Worm (Caenorhabditis elegans): ENCODE measurements around the gene srh-145.
A peak's percentile ranks its signal among the peaks of the same experiment; 100 is the strongest.

The srh-145 gene

DNA sequence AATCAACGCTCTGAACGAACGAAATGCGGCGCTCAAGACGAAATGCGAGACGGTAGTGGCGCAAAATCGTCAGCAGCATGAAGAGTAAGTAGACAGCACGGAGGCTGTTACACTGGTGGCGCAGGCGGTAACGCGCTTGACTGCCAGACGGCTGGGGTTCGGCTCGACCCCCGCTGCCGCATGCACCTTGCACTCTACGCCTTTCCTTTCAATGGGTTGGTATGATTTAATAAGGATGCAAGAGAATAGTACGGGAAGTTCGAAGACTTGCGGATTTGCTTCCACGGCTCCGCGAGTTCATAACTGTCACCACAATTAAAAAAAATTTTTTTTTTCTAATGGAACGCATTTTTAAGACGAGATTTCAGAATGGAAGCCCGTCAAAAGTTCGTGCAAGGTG lies 40.5 kb upstream of the srh-145 start (continued):
- TF ChIP-seq daf-16 (GFP tag; optimal IDR thresholded peaks at IDR 0.05) (peak; percentile 37 to 88), daf-16 (tag; optimal IDR thresholded peaks at IDR 0.05) (no peak), pha-4 (GFP tag; IDR thresholded peaks at IDR 0.05) (peak; percentile 90), pha-4 (tag; optimal IDR thresholded peaks at IDR 0.05) (no peak)

DNA sequence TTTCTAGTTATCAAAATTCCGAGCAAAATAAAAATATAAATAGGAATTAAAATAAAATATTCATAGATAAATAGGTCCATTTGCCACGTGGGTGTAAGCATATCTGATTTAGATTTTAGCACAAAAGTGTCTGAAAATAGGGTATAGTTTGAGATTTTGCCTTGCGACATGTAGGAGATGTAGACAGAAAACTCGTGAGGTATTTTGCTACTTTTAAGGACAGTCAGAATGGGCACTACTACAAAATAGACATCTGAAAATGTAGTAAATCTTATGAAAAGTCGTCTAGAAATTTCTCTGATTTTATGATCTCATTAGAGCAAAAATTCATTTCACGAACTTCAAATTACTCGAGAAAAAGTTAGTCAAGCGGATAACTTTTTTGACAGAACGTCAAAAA lies 35.8 kb upstream of the srh-145 start, which contains the start of gene srv-34:
TSS of gene srv-34 (minus strand) at position 101 of the 400 bp plus-strand sequence.
- no peak for TF ChIP-seq hmg-1.1 (GFP tag; IDR thresholded peaks at IDR 0.05)
- no peak for TF ChIP-seq pqm-1 (tag; optimal IDR thresholded peaks at IDR 0.05)
- TF ChIP-seq unc-62 (GFP tag; optimal IDR thresholded peaks at IDR 0.05 in 1 of 2), result peak in 1 of 2 experiments; percentile 62
- no peak for TF ChIP-seq unc-62 (tag; optimal IDR thresholded peaks at IDR 0.05)

DNA sequence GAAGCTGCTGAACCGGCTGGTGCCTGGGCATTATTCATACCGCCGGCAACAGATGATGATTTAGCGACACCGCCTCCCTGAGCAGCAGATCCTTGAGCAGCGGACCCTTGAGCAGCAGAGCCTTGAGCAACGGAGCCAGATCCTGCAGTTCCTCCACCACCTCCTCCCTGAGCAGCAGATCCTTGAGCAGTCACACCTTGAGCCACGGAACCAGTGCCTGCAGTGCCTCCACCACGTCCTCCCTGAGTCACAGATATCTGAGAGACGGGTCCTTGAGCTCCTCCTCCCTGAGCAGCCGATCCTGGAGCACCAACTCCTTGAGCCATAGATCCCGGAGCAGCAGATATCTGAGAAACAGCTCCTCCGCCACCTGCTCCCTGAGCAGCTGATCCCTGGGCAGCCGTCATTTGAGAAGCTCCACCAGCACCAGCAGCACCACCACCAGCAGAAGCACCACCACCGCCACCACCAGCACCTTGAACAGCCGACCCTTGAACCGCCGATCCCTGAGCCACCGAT lies 34.0 kb upstream of the srh-145 start:
- 0 out of 2 replicates have a peak, but pooled peaks have one; percentile 41 for TF ChIP-seq snpc-1.2 (GFP tag; IDR thresholded peaks at IDR 0.05)
- TF ChIP-seq set-16 (GFP tag; IDR thresholded peaks at IDR 0.05), result peak; percentile 95
- TF ChIP-seq spr-3 (GFP tag; optimal IDR thresholded peaks at IDR 0.05), result no peak
- TF ChIP-seq mxl-2 (GFP tag; conservative IDR thresholded peaks at IDR 0.05), result no peak
- no peak for TF ChIP-seq F44E2.7 (GFP tag; IDR thresholded peaks at IDR 0.05)
- no peak for TF ChIP-seq dmd-9 (GFP tag; IDR thresholded peaks at IDR 0.05)

DNA sequence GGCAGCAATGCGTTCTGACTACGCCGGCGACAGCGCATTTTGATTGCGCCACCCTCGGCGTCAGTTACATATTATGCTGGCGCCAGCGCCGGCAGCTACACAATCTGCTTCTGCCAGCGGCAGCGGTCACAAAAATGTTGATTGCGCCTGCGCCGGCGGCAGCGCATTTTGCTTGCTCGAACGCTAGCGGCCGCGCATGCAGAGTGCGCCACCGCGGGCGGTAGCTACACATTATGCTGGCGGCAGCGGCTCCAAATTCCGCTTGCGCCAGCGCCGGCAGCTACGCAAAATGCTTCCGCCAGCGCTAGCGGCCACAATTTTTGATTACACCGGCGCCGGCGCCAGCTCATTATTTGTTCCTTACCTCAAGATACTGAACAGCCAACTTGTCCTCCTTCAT lies 33.3 kb upstream of the srh-145 start:
- TF ChIP-seq T20F7.1 (GFP tag; optimal IDR thresholded peaks at IDR 0.05) (no peak), mdt-29 (GFP tag; IDR thresholded peaks at IDR 0.05) (no peak), D1046.2 (GFP tag; IDR thresholded peaks at IDR 0.05) (peak; percentile 72; the same call in 1 of the 2 replicates), ama-1 (optimal IDR thresholded peaks at IDR 0.05) (no peak), F26F4.8 (GFP tag; conservative IDR thresholded peaks at IDR 0.05) (no peak), F37D6.2 (tag; optimal IDR thresholded peaks at IDR 0.05) (no peak), daf-12 (tag; optimal IDR thresholded peaks at IDR 0.05) (no peak), Y75B8A.6 (GFP tag; IDR thresholded peaks at IDR 0.05) (no peak), hmg-1.1 (GFP tag; IDR thresholded peaks at IDR 0.05) (no peak), lin-39 (tag; optimal IDR thresholded peaks at IDR 0.05) (no peak), ceh-32 (tag; optimal IDR thresholded peaks at IDR 0.05; ENCODE audit: poor library complexity) (no peak), egl-43 (GFP tag; IDR thresholded peaks at IDR 0.05) (peak; percentile 60; the same call in 1 of the 2 replicates), nhr-25 (tag; optimal IDR thresholded peaks at IDR 0.05; ENCODE audit: borderline replicate concordance, insufficient read depth) (no peak), nhr-111 (GFP tag; optimal IDR thresholded peaks at IDR 0.05) (no peak), sdz-12 (GFP tag; optimal IDR thresholded peaks at IDR 0.05) (no peak), F10B5.3 (tag; optimal IDR thresholded peaks at IDR 0.05) (no peak), aha-1 (tag) (no peak), tag-97 (GFP tag; IDR thresholded peaks at IDR 0.05) (no peak), fos-1 (tag; optimal IDR thresholded peaks at IDR 0.05) (no peak), dmd-9 (GFP tag; IDR thresholded peaks at IDR 0.05) (0 out of 2 replicates have a peak, but pooled peaks have one; percentile 21), set-16 (GFP tag; IDR thresholded peaks at IDR 0.05) (peak; percentile 91), ceh-62 (tag; optimal IDR thresholded peaks at IDR 0.05) (no peak), daf-16 (GFP tag; optimal IDR thresholded peaks at IDR 0.05) (no peak), daf-16 (tag; optimal IDR thresholded peaks at IDR 0.05) (no peak), ceh-28 (tag; optimal IDR thresholded peaks at IDR 0.05) (no peak), nhr-102 (tag; optimal IDR thresholded peaks at IDR 0.05) (no peak), mdl-1 (tag; optimal IDR thresholded peaks at IDR 0.05) (no peak), nhr-42 (GFP tag; IDR thresholded peaks at IDR 0.05) (peak; percentile 25; the same call in 1 of the 2 replicates), rbr-2 (tag; optimal IDR thresholded peaks at IDR 0.05) (no peak), aly-2 (tag; optimal IDR thresholded peaks at IDR 0.05) (no peak), lsy-2 (tag; optimal IDR thresholded peaks at IDR 0.05) (no peak), attf-4 (tag; optimal IDR thresholded peaks at IDR 0.05) (no peak), snpc-1.2 (GFP tag; IDR thresholded peaks at IDR 0.05) (no peak)
